Fruit fly (Drosophila melanogaster): ENCODE measurements around the gene Ulp1.

dm6 chrX:19174850-19175571 is 33.0 kb downstream of the Ulp1 start, which contains the start of gene CG33939:
- no peak for TF ChIP-seq CG8478 (optimal IDR thresholded peaks at IDR 0.05)
- no peak for TF ChIP-seq CTCF (optimal IDR thresholded peaks at IDR 0.05)

All from S2 (cell line).